Worm (Caenorhabditis elegans): ENCODE measurements around the gene dars-1.

- no peak for TF ChIP-seq flt-1 (GFP tag; IDR thresholded peaks at IDR 0.05)
- no peak for TF ChIP-seq med-1 (GFP tag; optimal IDR thresholded peaks at IDR 0.05; ENCODE audit: insufficient read depth)
- no peak for TF ChIP-seq klf-2 (GFP tag; conservative IDR thresholded peaks at IDR 0.05)
- no peak for TF ChIP-seq ref-1 (GFP tag; conservative IDR thresholded peaks at IDR 0.05)
- TF ChIP-seq tab-1 (GFP tag; IDR thresholded peaks at IDR 0.05), result no peak
- TF ChIP-seq T22C8.4 (GFP tag; IDR thresholded peaks at IDR 0.05), result no peak
Measured at ce11 chrIII:9439399-9439798, 51.6 kb downstream of the dars-1 start, which contains the start of gene F54C8.1.

All from whole organism, midembryonic.